Fruit fly (Drosophila melanogaster) whole organism, wandering third instar larva: ENCODE measurements around the gene SK.

Experiments
- Abd-B ChIP-seq: fragments of >200 bp; optimal IDR thresholded peaks from 2 replicates; lab custom pipeline; 2017; ENCODE audit warnings: missing biosample characterization, missing genetic modification characterization
- CG32264 ChIP-seq: fragments of 200-800 bp; sonication (Bioruptor generic); optimal IDR thresholded peaks from 2 replicates; lab custom pipeline; 2016; ENCODE audit warnings: missing biosample characterization, missing genetic modification characterization
- CG9705 ChIP-seq: fragments of 200-800 bp; sonication (Bioruptor generic); optimal IDR thresholded peaks from 2 replicates; lab custom pipeline; 2018; ENCODE audit warnings: missing biosample characterization, mild to moderate bottlenecking, missing genetic modification characterization
- CrebA ChIP-seq: fragments of 200-800 bp; sonication (Bioruptor generic); optimal IDR thresholded peaks from 2 replicates; lab custom pipeline; 2016; ENCODE audit warnings: missing biosample characterization, mild to moderate bottlenecking, missing genetic modification characterization, borderline replicate concordance
- Dfd ChIP-seq: fragments of >200 bp; optimal IDR thresholded peaks from 2 replicates; lab custom pipeline; 2017; ENCODE audit warnings: missing biosample characterization, missing genetic modification characterization
- Dif ChIP-seq: fragments of 200-275, 200-300 bp; sonication (Bioruptor generic); optimal IDR thresholded peaks from 2 replicates; lab custom pipeline; 2018; ENCODE audit warnings: missing biosample characterization, missing genetic modification characterization; ENCODE audit not compliant: partially characterized antibody
- HLH106 ChIP-seq: fragments of 200-800 bp; optimal IDR thresholded peaks from 3 replicates; lab custom pipeline; 2019; ENCODE audit warnings: missing biosample characterization, mild to moderate bottlenecking, missing genetic modification characterization, moderate library complexity
- Hnf4 ChIP-seq: fragments of 200-800 bp; sonication (Bioruptor generic); optimal IDR thresholded peaks from 2 replicates; lab custom pipeline; 2016; ENCODE audit warnings: missing biosample characterization, mild to moderate bottlenecking, missing genetic modification characterization
- Hr78 ChIP-seq: fragments of >200 bp; optimal IDR thresholded peaks from 2 replicates; lab custom pipeline; 2017; ENCODE audit warnings: missing biosample characterization, missing genetic modification characterization
- Hr83 ChIP-seq: fragments of 200-300 bp; sonication (Bioruptor generic); optimal IDR thresholded peaks from 2 replicates; lab custom pipeline; 2016; ENCODE audit warnings: missing biosample characterization, mild to moderate bottlenecking, missing genetic modification characterization, moderate library complexity; ENCODE audit not compliant: poor library complexity, severe bottlenecking
- Jra ChIP-seq: sonication (Bioruptor generic); optimal IDR thresholded peaks from 2 replicates; lab custom pipeline; 2016; ENCODE audit warnings: missing biosample characterization, missing genetic modification characterization
- Myc ChIP-seq: fragments of >200 bp; optimal IDR thresholded peaks from 2 replicates; lab custom pipeline; 2017
- N ChIP-seq: fragments of >200 bp; optimal IDR thresholded peaks from 2 replicates; lab custom pipeline; 2018; ENCODE audit warnings: missing biosample characterization, missing external identifiers, missing genetic modification characterization
- OdsH ChIP-seq: fragments of 200-800 bp; sonication (Bioruptor generic); optimal IDR thresholded peaks from 2 replicates; lab custom pipeline; 2016; ENCODE audit warnings: missing biosample characterization, mild to moderate bottlenecking, missing genetic modification characterization
- Rel ChIP-seq, 2 experiments: fragments of 200-800 bp; sonication (Bioruptor generic) in 1 of 2; optimal IDR thresholded peaks; 2 replicates in 1 of 2; 3 replicates in 1 of 2; lab custom pipeline; 2016 to 2019; ENCODE audit warnings: mild to moderate bottlenecking in 2 of 2, missing biosample characterization in 2 of 2, missing genetic modification characterization in 2 of 2, moderate library complexity in 1 of 2
- Sp1 ChIP-seq: fragments of 200-800 bp; sonication (Bioruptor generic); optimal IDR thresholded peaks from 3 replicates; lab custom pipeline; 2019; ENCODE audit warnings: missing biosample characterization, mild to moderate bottlenecking, missing genetic modification characterization, moderate library complexity
- Vsx2 ChIP-seq: fragments of 200-300, 225-300 bp; sonication (Bioruptor generic); optimal IDR thresholded peaks from 2 replicates; lab custom pipeline; 2018; ENCODE audit warnings: missing biosample characterization, missing genetic modification characterization; ENCODE audit not compliant: partially characterized antibody
- br ChIP-seq: fragments of 200-800 bp; sonication (Bioruptor generic); optimal IDR thresholded peaks from 2 replicates; lab custom pipeline; 2016; ENCODE audit warnings: missing biosample characterization, missing genetic modification characterization
- brk ChIP-seq: fragments of 200-800 bp; sonication (Bioruptor generic); optimal IDR thresholded peaks from 2 replicates; lab custom pipeline; 2016; ENCODE audit warnings: missing biosample characterization, mild to moderate bottlenecking, missing genetic modification characterization
- dl ChIP-seq, 2 experiments: fragments of 175-275, 200-275 bp in 1 of 2; fragments of 200-275 bp in 1 of 2; sonication (Bioruptor generic); optimal IDR thresholded peaks; lab custom pipeline; 2018; ENCODE audit warnings: mild to moderate bottlenecking in 2 of 2, missing biosample characterization in 2 of 2, missing genetic modification characterization in 2 of 2, moderate library complexity in 2 of 2; ENCODE audit not compliant: partially characterized antibody in 2 of 2, insufficient read depth in 1 of 2
- dsf ChIP-seq: sonication (Bioruptor generic); optimal IDR thresholded peaks from 2 replicates; lab custom pipeline; 2016; ENCODE audit warnings: missing biosample characterization, missing genetic modification characterization, borderline replicate concordance
- ey ChIP-seq: fragments of 200-800 bp; sonication (Bioruptor generic); optimal IDR thresholded peaks from 2 replicates; lab custom pipeline; 2016; ENCODE audit warnings: missing biosample characterization, missing genetic modification characterization
- foxo ChIP-seq, 2 experiments: fragments of 200-800 bp; sonication (Bioruptor generic); optimal IDR thresholded peaks; 2 replicates in 1 of 2; 3 replicates in 1 of 2; lab custom pipeline; 2016 to 2017; ENCODE audit warnings: missing biosample characterization in 2 of 2, missing genetic modification characterization in 2 of 2
- h ChIP-seq: fragments of 200-800 bp; sonication (Bioruptor generic); optimal IDR thresholded peaks from 3 replicates; lab custom pipeline; 2016; ENCODE audit warnings: missing biosample characterization, mild to moderate bottlenecking, missing genetic modification characterization
- jim ChIP-seq: fragments of 175-275, 200-325 bp; sonication (Bioruptor generic); optimal IDR thresholded peaks from 2 replicates; lab custom pipeline; 2016; ENCODE audit warnings: missing biosample characterization, mild to moderate bottlenecking, missing genetic modification characterization
- pan ChIP-seq: fragments of >200 bp; optimal IDR thresholded peaks from 2 replicates; lab custom pipeline; 2017
- psq ChIP-seq: fragments of 200-800 bp; sonication (Bioruptor generic); optimal IDR thresholded peaks from 3 replicates; lab custom pipeline; 2017; ENCODE audit warnings: missing biosample characterization, mild to moderate bottlenecking, missing genetic modification characterization, moderate library complexity
- rgr ChIP-seq: fragments of 200-800 bp; sonication (Bioruptor generic); optimal IDR thresholded peaks from 3 replicates; lab custom pipeline; 2016; ENCODE audit warnings: missing biosample characterization, mild to moderate bottlenecking, missing genetic modification characterization
- sage ChIP-seq: fragments of 200-800 bp; sonication (Bioruptor generic); optimal IDR thresholded peaks from 2 replicates; lab custom pipeline; 2016; ENCODE audit warnings: missing biosample characterization, mild to moderate bottlenecking, missing genetic modification characterization
- sv ChIP-seq: fragments of 200-800 bp; sonication (Bioruptor generic); optimal IDR thresholded peaks from 3 replicates; lab custom pipeline; 2016; ENCODE audit warnings: missing biosample characterization, missing genetic modification characterization
- tai ChIP-seq: sonication (Bioruptor generic); optimal IDR thresholded peaks from 2 replicates; lab custom pipeline; 2016; ENCODE audit warnings: missing biosample characterization, missing genetic modification characterization
- usp ChIP-seq: fragments of >200 bp; optimal IDR thresholded peaks from 2 replicates; lab custom pipeline; 2017; ENCODE audit warnings: missing biosample characterization, missing genetic modification characterization

Gene SK

dm6 chrX:5364031-5364430 is 24.0 kb downstream of the SK start:
- TF ChIP-seq jim (GFP tag; lab: Kevin White, UChicago) (no peak), foxo (GFP tag; optimal IDR thresholded peaks at IDR 0.05; lab: Kevin White, UChicago) (no peak), HLH106 (no peak), Hr78 (GFP tag; lab: Kevin White, UChicago) (no peak), Jra (GFP tag; lab: Kevin White, UChicago) (no peak), rgr (GFP tag; lab: Kevin White, UChicago) (no peak), CG32264 (GFP tag; lab: Kevin White, UChicago) (no peak)

- no peak for TF ChIP-seq sage
- TF ChIP-seq Dfd (GFP tag; lab: Kevin White, UChicago): peak; percentile 12
- no peak for TF ChIP-seq CG9705 (GFP tag; lab: Kevin White, UChicago)
- TF ChIP-seq Hr78 (GFP tag; lab: Kevin White, UChicago): no peak
- no peak for TF ChIP-seq sv (GFP tag; lab: Kevin White, UChicago)
- TF ChIP-seq, all 38 proteins: peak for 1
Observed at dm6 chrX:5382539-5382938, 42.5 kb downstream of the SK start.

dm6 chrX:5408869-5409268 is 68.8 kb downstream of the SK start:
- peak; percentile 18 for TF ChIP-seq h (GFP tag; lab: Kevin White, UChicago)
- peak; percentile 14 for TF ChIP-seq rgr (GFP tag; lab: Kevin White, UChicago)
- no peak for TF ChIP-seq Hnf4 (GFP tag; lab: Kevin White, UChicago)
- TF ChIP-seq Hr78 (GFP tag; lab: Kevin White, UChicago): no peak

- TF ChIP-seq ey (GFP tag; lab: Kevin White, UChicago) (no peak), usp (GFP tag; lab: Kevin White, UChicago) (no peak), CG9705 (GFP tag; lab: Kevin White, UChicago) (no peak), br (GFP tag; lab: Kevin White, UChicago) (no peak), foxo (GFP tag; optimal IDR thresholded peaks at IDR 0.05; lab: Kevin White, UChicago) (no peak), OdsH (GFP tag; lab: Kevin White, UChicago) (no peak), dl (GFP tag; optimal IDR thresholded peaks at IDR 0.05; lab: Kevin White, UChicago; ENCODE audit: insufficient read depth in 1 of 2, partially characterized antibody in 2 of 2) (no peak), pan (no peak), Rel (GFP tag; optimal IDR thresholded peaks at IDR 0.05; lab: Kevin White, UChicago) (no peak), Rel (tag; optimal IDR thresholded peaks at IDR 0.05; lab: Kevin White, UChicago) (no peak), Abd-B (GFP tag; lab: Kevin White, UChicago) (no peak)
Observed at dm6 chrX:5410749-5411148, 70.7 kb downstream of the SK start, which contains the start of gene NAAT1. Gene NAAT1 (minus strand): TSS chrX:5410849.

- no peak for TF ChIP-seq tai (GFP tag; lab: Kevin White, UChicago)
- no peak for TF ChIP-seq foxo (GFP tag; optimal IDR thresholded peaks at IDR 0.05; lab: Kevin White, UChicago)
- TF ChIP-seq sage: no peak
- no peak for TF ChIP-seq Jra (GFP tag; lab: Kevin White, UChicago)
- TF ChIP-seq Sp1: no peak
- TF ChIP-seq dsf (GFP tag; lab: Kevin White, UChicago): no peak
- TF ChIP-seq Rel (GFP tag; optimal IDR thresholded peaks at IDR 0.05; lab: Kevin White, UChicago): no peak
- peak; percentile 14 for TF ChIP-seq Rel (tag; optimal IDR thresholded peaks at IDR 0.05; lab: Kevin White, UChicago)
- TF ChIP-seq rgr (GFP tag; lab: Kevin White, UChicago): no peak
- TF ChIP-seq Dif (GFP tag; lab: Kevin White, UChicago): peak; percentile 78
- peak; percentile 10 to 49 for TF ChIP-seq dl (GFP tag; optimal IDR thresholded peaks at IDR 0.05; lab: Kevin White, UChicago; ENCODE audit: insufficient read depth in 1 of 2, partially characterized antibody in 2 of 2)
- TF ChIP-seq psq (GFP tag; lab: Kevin White, UChicago): peak; percentile 40
Observed at dm6 chrX:5417836-5418554, 78.0 kb downstream of the SK start.

dm6 chrX:5418555-5419044 is 78.6 kb downstream of the SK start:
- TF ChIP-seq sv (GFP tag; lab: Kevin White, UChicago) (no peak), rgr (GFP tag; lab: Kevin White, UChicago) (no peak), Hr78 (GFP tag; lab: Kevin White, UChicago) (no peak), Hr83 (GFP tag; lab: Kevin White, UChicago) (no peak), sage (no peak), pan (no peak), Abd-B (GFP tag; lab: Kevin White, UChicago) (no peak), Vsx2 (GFP tag; lab: Kevin White, UChicago) (no peak), CrebA (GFP tag; lab: Kevin White, UChicago) (no peak), Jra (GFP tag; lab: Kevin White, UChicago) (no peak), tai (GFP tag; lab: Kevin White, UChicago) (no peak), Myc (lab: Kevin White, UChicago) (no peak), N (GFP tag; lab: Kevin White, UChicago) (no peak), Sp1 (no peak), brk (GFP tag; lab: Kevin White, UChicago) (no peak), OdsH (GFP tag; lab: Kevin White, UChicago) (no peak)
